Fruit fly (Drosophila melanogaster): ENCODE data around the gene CG13390.
A peak's percentile ranks its signal among the peaks of the same experiment; 100 is the strongest.

The CG13390 gene

DNA sequence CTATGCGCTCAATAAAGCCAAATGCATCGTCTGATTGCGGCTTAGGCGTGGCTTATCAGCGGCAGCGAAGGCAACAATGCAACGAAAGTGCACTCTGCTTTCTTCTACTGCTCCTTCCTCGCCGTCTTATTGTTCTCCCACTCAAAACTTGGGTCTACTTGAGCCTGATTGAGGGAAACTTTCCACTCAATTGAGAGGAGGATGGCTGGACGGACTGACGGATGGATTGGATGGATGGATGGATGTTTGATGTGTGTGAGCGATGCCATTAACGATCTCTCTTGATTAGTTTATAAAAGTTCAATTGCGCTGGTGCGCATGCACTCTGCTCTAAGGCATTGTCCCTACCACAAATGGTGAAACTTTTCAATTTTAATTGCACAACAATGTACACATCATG, 46.5 kb upstream of the CG13390 start:
- TF ChIP-seq CG15710 (tag; optimal IDR thresholded peaks at IDR 0.05), result no peak
- no peak for TF ChIP-seq rn (GFP tag; IDR thresholded peaks at IDR 0.05)
- no peak for TF ChIP-seq gl (tag; optimal IDR thresholded peaks at IDR 0.05)
- no peak for TF ChIP-seq CG32121 (GFP tag; IDR thresholded peaks at IDR 0.05)
- no peak for TF ChIP-seq EcR (GFP tag; optimal IDR thresholded peaks at IDR 0.05)
- TF ChIP-seq CG34367 (tag; optimal IDR thresholded peaks at IDR 0.05), result no peak
- TF ChIP-seq Ets98B (GFP tag; IDR thresholded peaks at IDR 0.05), result no peak
- TF ChIP-seq Snoo (tag; optimal IDR thresholded peaks at IDR 0.05), result no peak
- no peak for TF ChIP-seq D1 (tag; optimal IDR thresholded peaks at IDR 0.05)
- no peak for TF ChIP-seq CG17806 (tag; optimal IDR thresholded peaks at IDR 0.05)
- no peak for TF ChIP-seq Pif1B (GFP tag; optimal IDR thresholded peaks at IDR 0.05)
- no peak for TF ChIP-seq CG14655 (GFP tag; optimal IDR thresholded peaks at IDR 0.05)
- TF ChIP-seq CG12605 (GFP tag; IDR thresholded peaks at IDR 0.05), result no peak
- no peak for TF ChIP-seq CG4496 (GFP tag; IDR thresholded peaks at IDR 0.05)
- TF ChIP-seq fd96Ca (GFP tag; IDR thresholded peaks at IDR 0.05), result no peak; the same call in 2 of the 3 replicates
- TF ChIP-seq CG13204 (GFP tag; optimal IDR thresholded peaks at IDR 0.05), result no peak
- no peak for TF ChIP-seq CG8159 (tag; optimal IDR thresholded peaks at IDR 0.05)
- no peak for TF ChIP-seq CG8301 (tag; optimal IDR thresholded peaks at IDR 0.05)
- no peak for TF ChIP-seq CG9948 (tag; optimal IDR thresholded peaks at IDR 0.05)

DNA sequence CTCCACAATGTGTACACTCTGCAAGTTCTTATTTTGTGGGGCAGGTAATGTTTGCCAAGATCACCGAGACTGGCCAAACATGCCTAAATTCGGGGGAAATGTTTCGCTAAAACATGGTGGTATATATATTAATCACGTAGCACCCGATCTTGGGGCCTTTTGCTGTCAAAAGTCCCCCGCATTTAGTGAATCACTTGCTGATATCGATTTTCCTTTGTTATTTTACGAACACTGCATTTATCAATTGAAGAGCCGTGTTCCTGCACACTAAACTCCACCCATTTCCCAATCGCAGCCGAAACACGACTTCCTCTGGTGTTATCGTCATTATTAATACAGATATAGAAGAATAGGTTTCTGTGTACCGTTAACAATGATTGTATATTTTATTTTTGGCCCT, 45.1 kb upstream of the CG13390 start:
- TF ChIP-seq CG4496 (GFP tag; IDR thresholded peaks at IDR 0.05), result no peak

DNA sequence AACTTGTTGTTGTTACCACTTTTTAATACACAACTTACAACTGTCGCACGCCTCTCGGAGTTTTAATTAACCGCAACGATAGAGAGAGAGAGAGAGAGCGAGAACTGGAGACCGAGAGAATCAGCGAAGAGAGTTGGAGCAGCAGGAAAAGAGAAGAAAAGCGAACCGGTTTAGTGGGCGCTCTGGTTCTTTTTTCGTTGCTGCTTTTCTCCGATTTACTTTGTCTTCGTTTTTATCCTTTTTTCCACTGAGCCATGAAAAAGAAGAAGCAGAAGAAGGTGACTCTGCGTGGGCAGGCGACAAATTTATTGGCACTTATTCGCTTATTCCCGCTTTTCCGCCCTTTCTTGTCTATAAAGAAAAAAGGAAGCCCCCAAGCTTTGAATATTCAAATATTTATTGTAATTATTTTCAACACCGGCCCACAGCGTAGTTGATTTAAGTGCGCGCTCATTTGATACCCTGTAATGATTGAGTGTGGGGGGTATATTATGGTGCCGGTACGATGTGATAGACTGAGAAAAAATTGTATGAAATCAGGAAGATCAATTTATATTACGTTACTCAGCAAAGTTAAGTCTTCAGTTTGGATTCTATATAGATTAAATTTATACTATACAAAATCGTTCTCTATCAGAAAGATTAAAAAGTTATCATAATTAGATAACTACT, 43.8 kb upstream of the CG13390 start:
- peak; percentile 38 for TF ChIP-seq CG8159 (tag; optimal IDR thresholded peaks at IDR 0.05)
- peak; percentile 66 for TF ChIP-seq CG13204 (GFP tag; optimal IDR thresholded peaks at IDR 0.05)
- TF ChIP-seq CG8301 (tag; optimal IDR thresholded peaks at IDR 0.05), result peak; percentile 7
- TF ChIP-seq CG4496 (GFP tag; IDR thresholded peaks at IDR 0.05), result peak; percentile 57; the same call in 1 of the 3 replicates
- TF ChIP-seq D1 (tag; optimal IDR thresholded peaks at IDR 0.05), result no peak
- peak; percentile 24 for TF ChIP-seq CG17806 (tag; optimal IDR thresholded peaks at IDR 0.05)
- TF ChIP-seq gl (tag; optimal IDR thresholded peaks at IDR 0.05), result peak; percentile 69
- TF ChIP-seq EcR (GFP tag; optimal IDR thresholded peaks at IDR 0.05), result peak; percentile 31
- no peak for TF ChIP-seq Snoo (tag; optimal IDR thresholded peaks at IDR 0.05)
- TF ChIP-seq CG34367 (tag; optimal IDR thresholded peaks at IDR 0.05), result peak; percentile 43
- peak; percentile 11 for TF ChIP-seq CG15710 (tag; optimal IDR thresholded peaks at IDR 0.05)
- TF ChIP-seq Pif1B (GFP tag; optimal IDR thresholded peaks at IDR 0.05), result peak; percentile 6
- TF ChIP-seq Pif1A (GFP tag; optimal IDR thresholded peaks at IDR 0.05), result peak; percentile 47
- TF ChIP-seq CG14655 (GFP tag; optimal IDR thresholded peaks at IDR 0.05), result peak; percentile 22
- TF ChIP-seq CG12605 (GFP tag; IDR thresholded peaks at IDR 0.05), result peak; percentile 36; the same call in 1 of the 2 replicates
- TF ChIP-seq fd96Ca (GFP tag; IDR thresholded peaks at IDR 0.05), result no peak

dm6 chr2L:8419382-8419940, 42.9 kb upstream of the CG13390 start:
- TF ChIP-seq CG4496 (GFP tag; IDR thresholded peaks at IDR 0.05) (peak; percentile 43; the same call in 1 of the 3 replicates), gl (tag; optimal IDR thresholded peaks at IDR 0.05) (peak; percentile 58), CG13204 (GFP tag; optimal IDR thresholded peaks at IDR 0.05) (peak; percentile 75), Pif1A (GFP tag; optimal IDR thresholded peaks at IDR 0.05) (no peak), CG15710 (tag; optimal IDR thresholded peaks at IDR 0.05) (peak; percentile 28), EcR (GFP tag; optimal IDR thresholded peaks at IDR 0.05) (peak; percentile 94), Ets98B (GFP tag; IDR thresholded peaks at IDR 0.05) (no peak), CG10348 (GFP tag; IDR thresholded peaks at IDR 0.05) (no peak), Pif1B (GFP tag; optimal IDR thresholded peaks at IDR 0.05) (no peak), CG12605 (GFP tag; IDR thresholded peaks at IDR 0.05) (0 out of 2 replicates have a peak, but pooled peaks have one; percentile 18), CG32121 (GFP tag; IDR thresholded peaks at IDR 0.05) (no peak), CG8159 (tag; optimal IDR thresholded peaks at IDR 0.05) (no peak), fd96Ca (GFP tag; IDR thresholded peaks at IDR 0.05) (no peak), CG14655 (GFP tag; optimal IDR thresholded peaks at IDR 0.05) (peak; percentile 1), CG17806 (tag; optimal IDR thresholded peaks at IDR 0.05) (no peak), CG34367 (tag; optimal IDR thresholded peaks at IDR 0.05) (no peak), CG8301 (tag; optimal IDR thresholded peaks at IDR 0.05) (no peak)

dm6 chr2L:8418113-8418885, 41.7 kb upstream of the CG13390 start:
- TF ChIP-seq CG15710 (tag; optimal IDR thresholded peaks at IDR 0.05) (no peak), EcR (GFP tag; optimal IDR thresholded peaks at IDR 0.05) (no peak), Pif1A (GFP tag; optimal IDR thresholded peaks at IDR 0.05) (no peak), CG9948 (tag; optimal IDR thresholded peaks at IDR 0.05) (no peak), CG8159 (tag; optimal IDR thresholded peaks at IDR 0.05) (no peak), CG14655 (GFP tag; optimal IDR thresholded peaks at IDR 0.05) (no peak), gl (tag; optimal IDR thresholded peaks at IDR 0.05) (peak; percentile 44), CG8301 (tag; optimal IDR thresholded peaks at IDR 0.05) (no peak), CG12605 (GFP tag; IDR thresholded peaks at IDR 0.05) (no peak), CG13204 (GFP tag; optimal IDR thresholded peaks at IDR 0.05) (peak; percentile 18), CG10348 (GFP tag; IDR thresholded peaks at IDR 0.05) (no peak), rn (GFP tag; IDR thresholded peaks at IDR 0.05) (no peak), D1 (tag; optimal IDR thresholded peaks at IDR 0.05) (no peak)

Data from whole organism, pupa.